Fruit fly (Drosophila melanogaster) whole organism: ENCODE results near the gene Iris.

Source experiments
- CG8478 ChIP-seq: fragments of >200 bp; optimal IDR thresholded peaks from 2 replicates; lab custom pipeline; 2018; ENCODE audit warnings: inconsistent platforms
- pan ChIP-seq: fragments of >200 bp; optimal IDR thresholded peaks from 2 replicates; lab custom pipeline; 2017
- psq ChIP-seq: fragments of >200 bp; optimal IDR thresholded peaks from 2 replicates; lab custom pipeline; 2017

- TF ChIP-seq psq (lab: Kevin White, UChicago) (no peak), pan (lab: Kevin White, UChicago) (no peak), CG8478 (lab: Kevin White, UChicago) (no peak)
Observed at dm6 chr2L:1123078-1123818, 10.7 kb downstream of the Iris start.
